Worm (Caenorhabditis elegans) whole organism, young adult: ENCODE measurements around the gene T15H9.4.

Experiments
- F22D6.2 ChIP-seq: sonication (generic microtip); optimal IDR thresholded peaks from 2 replicates; lab custom pipeline; 2016; ENCODE audit warnings: mild to moderate bottlenecking, missing genetic modification characterization, missing compliant biosample characterization
- Y53F4B.3 ChIP-seq: fragments of 200-800 bp; sonication (Bioruptor generic); IDR thresholded peaks from 2 replicates; pipeline ENCODE4 v1.3.6; 2022; ENCODE audit warnings: missing genetic modification reagents, missing genetic modification characterization, missing compliant biosample characterization
- Y53G8AR.9 ChIP-seq: fragments of 200-800 bp; sonication (Bioruptor generic); conservative IDR thresholded peaks from 2 replicates; pipeline ENCODE4 v1.3.6; 2022; ENCODE audit warnings: missing genetic modification reagents, missing genetic modification characterization, missing compliant biosample characterization
- Y56A3A.18 ChIP-seq: fragments of 200-800 bp; sonication (Bioruptor generic); IDR thresholded peaks from 2 replicates; pipeline ENCODE4 v1.3.6; 2022; ENCODE audit warnings: missing genetic modification reagents, missing genetic modification characterization, missing compliant biosample characterization
- ama-1 ChIP-seq, 3 experiments: fragments of 150-350 bp in 1 of 3; sonication (generic microtip) in 2 of 3; optimal IDR thresholded peaks; 2 replicates each; lab custom pipeline; 2014 to 2018; ENCODE audit warnings: missing biosample characterization in 2 of 3, missing genetic modification characterization in 2 of 3, missing genetic modification reagents in 2 of 3
- aptf-2 ChIP-seq: fragments of 200-800 bp; sonication (Bioruptor generic); conservative IDR thresholded peaks from 2 replicates; pipeline ENCODE4 v1.3.6; 2022; ENCODE audit warnings: missing genetic modification reagents, missing genetic modification characterization, missing compliant biosample characterization
- atf-7 ChIP-seq: sonication (generic microtip); optimal IDR thresholded peaks from 2 replicates; lab custom pipeline; 2017; ENCODE audit warnings: mild to moderate bottlenecking, missing genetic modification characterization, missing compliant biosample characterization
- attf-5 ChIP-seq: fragments of 200-800 bp; sonication (Bioruptor generic); optimal IDR thresholded peaks from 2 replicates; lab custom pipeline; 2018; ENCODE audit warnings: mild to moderate bottlenecking, missing genetic modification characterization, missing compliant biosample characterization
- bed-2 ChIP-seq: fragments of 200-800 bp; sonication (Bioruptor generic); IDR thresholded peaks from 2 replicates; pipeline ENCODE4 v1.3.6; 2022; ENCODE audit warnings: missing genetic modification reagents, missing genetic modification characterization, missing compliant biosample characterization
- cebp-1 ChIP-seq, 2 experiments: fragments of 200-800 bp in 1 of 2; sonication (Bioruptor generic) in 1 of 2; sonication (generic microtip) in 1 of 2; IDR thresholded peaks in 1 of 2; optimal IDR thresholded peaks in 1 of 2; 2 replicates each; pipeline versions ENCODE4 v1.3.6 to Lab custom; 2017 to 2022; ENCODE audit warnings: missing compliant biosample characterization in 2 of 2, missing genetic modification characterization in 2 of 2, mild to moderate bottlenecking in 1 of 2, missing genetic modification reagents in 1 of 2, moderate library complexity in 1 of 2
- ceh-100 ChIP-seq: fragments of 200-800 bp; sonication (Bioruptor generic); IDR thresholded peaks from 2 replicates; pipeline ENCODE4 v1.3.6; 2022; ENCODE audit warnings: missing genetic modification reagents, missing genetic modification characterization, missing compliant biosample characterization
- chd-7 ChIP-seq: sonication (generic microtip); optimal IDR thresholded peaks from 2 replicates; lab custom pipeline; 2016; ENCODE audit warnings: mild to moderate bottlenecking, missing genetic modification characterization, moderate library complexity, missing compliant biosample characterization
- dox-1 ChIP-seq: fragments of 200-800 bp; sonication (Bioruptor generic); IDR thresholded peaks from 2 replicates; pipeline ENCODE4 v1.3.6; 2022; ENCODE audit warnings: missing genetic modification reagents, missing genetic modification characterization, missing compliant biosample characterization
- dpff-1 ChIP-seq: sonication (generic microtip); optimal IDR thresholded peaks from 2 replicates; lab custom pipeline; 2017; ENCODE audit warnings: mild to moderate bottlenecking, missing genetic modification characterization, missing compliant biosample characterization
- egl-44 ChIP-seq: fragments of 200-800 bp; sonication (Bioruptor generic); IDR thresholded peaks from 2 replicates; pipeline ENCODE4 v1.3.6; 2022; ENCODE audit warnings: missing genetic modification reagents, missing genetic modification characterization, missing compliant biosample characterization
- ets-4 ChIP-seq: fragments of 200-800 bp; sonication (Bioruptor generic); optimal IDR thresholded peaks from 2 replicates; lab custom pipeline; 2018; ENCODE audit warnings: mild to moderate bottlenecking, missing genetic modification characterization, missing compliant biosample characterization
- hlh-12 ChIP-seq: sonication (generic microtip); optimal IDR thresholded peaks from 2 replicates; lab custom pipeline; 2016; ENCODE audit warnings: missing genetic modification characterization, missing compliant biosample characterization
- hmg-1.2 ChIP-seq: fragments of 200-800 bp; sonication (Bioruptor generic); IDR thresholded peaks from 2 replicates; pipeline ENCODE4 v1.3.6; 2022; ENCODE audit warnings: missing genetic modification reagents, missing genetic modification characterization, missing compliant biosample characterization
- hsf-1 ChIP-seq: fragments of 200-800 bp; sonication (Bioruptor generic); IDR thresholded peaks from 2 replicates; pipeline ENCODE4 v1.3.6; 2022; ENCODE audit warnings: missing genetic modification reagents, missing genetic modification characterization, missing compliant biosample characterization
- let-607 ChIP-seq, 2 experiments: fragments of 200-800 bp in 1 of 2; sonication (Bioruptor generic) in 1 of 2; sonication (generic microtip) in 1 of 2; optimal IDR thresholded peaks; 2 replicates each; lab custom pipeline; 2016 to 2018; ENCODE audit warnings: mild to moderate bottlenecking in 2 of 2, missing compliant biosample characterization in 2 of 2, missing genetic modification characterization in 2 of 2, moderate library complexity in 2 of 2, missing genotype in 1 of 2
- lin-35 ChIP-seq, 3 experiments: fragments of 150-350 bp in 2 of 3; sonication (generic microtip) in 1 of 3; optimal IDR thresholded peaks; 2 replicates each; lab custom pipeline; 2014 to 2018; ENCODE audit warnings: missing biosample characterization in 3 of 3, missing genetic modification characterization in 3 of 3, missing genetic modification reagents in 3 of 3
- lin-40 ChIP-seq: sonication (generic microtip); optimal IDR thresholded peaks from 2 replicates; lab custom pipeline; 2016; ENCODE audit warnings: missing genetic modification characterization, mild to moderate bottlenecking, missing compliant biosample characterization, missing genotype, missing genetic modification reagents
- lin-54 ChIP-seq: fragments of 200-800 bp; sonication (Bioruptor generic); optimal IDR thresholded peaks from 2 replicates; lab custom pipeline; 2018; ENCODE audit warnings: mild to moderate bottlenecking, missing genetic modification characterization, missing compliant biosample characterization
- nhr-80 ChIP-seq: sonication (generic microtip); optimal IDR thresholded peaks from 2 replicates; lab custom pipeline; 2016; ENCODE audit warnings: missing genetic modification characterization, missing compliant biosample characterization
- nhr-90 ChIP-seq: sonication (generic microtip); optimal IDR thresholded peaks from 2 replicates; lab custom pipeline; 2016; ENCODE audit warnings: missing genotype, mild to moderate bottlenecking, missing genetic modification characterization, missing compliant biosample characterization
- pha-4 ChIP-seq: fragments of 150-350 bp; sonication (generic microtip); optimal IDR thresholded peaks from 2 replicates; lab custom pipeline; 2014; ENCODE audit warnings: missing biosample characterization, missing genetic modification reagents, missing genetic modification characterization
- somi-1 ChIP-seq: fragments of 200-800 bp; sonication (Bioruptor generic); optimal IDR thresholded peaks from 2 replicates; lab custom pipeline; 2018; ENCODE audit warnings: mild to moderate bottlenecking, missing genetic modification characterization, missing compliant biosample characterization
- tbp1 ChIP-seq: fragments of 200-800 bp; sonication (Bioruptor generic); optimal IDR thresholded peaks from 2 replicates; lab custom pipeline; 2018; ENCODE audit warnings: mild to moderate bottlenecking, missing genetic modification characterization, missing compliant biosample characterization
- tlf-1 ChIP-seq: fragments of 200-800 bp; sonication (Bioruptor generic); optimal IDR thresholded peaks from 2 replicates; lab custom pipeline; 2018; ENCODE audit warnings: mild to moderate bottlenecking, missing genetic modification characterization, missing compliant biosample characterization
- unc-62 ChIP-seq: fragments of 150-350 bp; optimal IDR thresholded peaks from 2 replicates; lab custom pipeline; 2014; ENCODE audit warnings: missing biosample characterization, missing genetic modification reagents, missing genetic modification characterization
- ztf-22 ChIP-seq: fragments of 200-800 bp; sonication (Bioruptor generic); optimal IDR thresholded peaks from 2 replicates; lab custom pipeline; 2018; ENCODE audit warnings: mild to moderate bottlenecking, missing genetic modification characterization, moderate library complexity, missing compliant biosample characterization
- ztf-26 ChIP-seq: sonication (generic microtip); optimal IDR thresholded peaks from 2 replicates; lab custom pipeline; 2017; ENCODE audit warnings: missing genetic modification characterization, missing compliant biosample characterization

Gene T15H9.4

ce11 chrII:9600022-9600722 is 11.5 kb upstream of the T15H9.4 start:
- no peak for TF ChIP-seq Y56A3A.18
- TF ChIP-seq attf-5 (GFP tag; lab: Kevin White, UChicago), result no peak
- no peak for TF ChIP-seq ceh-100 (GFP tag; lab: Robert Waterston, UW)
- peak; percentile 34 for TF ChIP-seq nhr-80 (tag; lab: Kevin White, UChicago)
- TF ChIP-seq, all 124 proteins: peak for 1

ce11 chrII:9601069-9601468 is 10.6 kb upstream of the T15H9.4 start:
- TF ChIP-seq hmg-1.2 (GFP tag; lab: Robert Waterston, UW) (0 out of 2 replicates have a peak, but pooled peaks have one; percentile 15), nhr-90 (tag; lab: Kevin White, UChicago) (no peak), Y53F4B.3 (GFP tag; lab: Robert Waterston, UW) (no peak), tbp1 (GFP tag; lab: Kevin White, UChicago) (peak; percentile 29), ets-4 (GFP tag; lab: Kevin White, UChicago) (peak; percentile 17), cebp-1 (GFP tag; IDR thresholded peaks at IDR 0.05; lab: Robert Waterston, UW) (no peak), cebp-1 (tag; optimal IDR thresholded peaks at IDR 0.05; lab: Kevin White, UChicago) (peak; percentile 33), Y53G8AR.9 (GFP tag; lab: Robert Waterston, UW) (0 out of 2 replicates have a peak, but pooled peaks have one; percentile 23), lin-54 (peak; percentile 9), egl-44 (GFP tag; lab: Robert Waterston, UW) (0 out of 2 replicates have a peak, but pooled peaks have one; percentile 42), somi-1 (GFP tag; lab: Kevin White, UChicago) (peak; percentile 64), lin-40 (tag; lab: Kevin White, UChicago) (peak; percentile 58), hsf-1 (GFP tag; lab: Robert Waterston, UW) (no peak), tlf-1 (GFP tag; lab: Kevin White, UChicago) (no peak), let-607 (tag; optimal IDR thresholded peaks at IDR 0.05; lab: Kevin White, UChicago) (peak; percentile 74 to 83), chd-7 (tag; lab: Kevin White, UChicago) (peak; percentile 49), bed-2 (GFP tag; lab: Robert Waterston, UW) (no peak), aptf-2 (no peak), dpff-1 (tag; lab: Kevin White, UChicago) (no peak), nhr-80 (tag; lab: Kevin White, UChicago) (peak; percentile 83), ama-1 (optimal IDR thresholded peaks at IDR 0.05; lab: Kevin White, UChicago) (peak; percentile 84), ama-1 (GFP tag; optimal IDR thresholded peaks at IDR 0.05; lab: Kevin White, UChicago) (no peak), F22D6.2 (tag; lab: Kevin White, UChicago) (peak; percentile 59), atf-7 (tag; lab: Kevin White, UChicago) (peak; percentile 43), dox-1 (GFP tag; lab: Robert Waterston, UW) (0 out of 2 replicates have a peak, but pooled peaks have one; percentile 21), ztf-26 (peak; percentile 50), lin-35 (GFP tag; optimal IDR thresholded peaks at IDR 0.05; lab: Kevin White, UChicago) (peak in 1 of 3 experiments; percentile 11), ztf-22 (GFP tag; lab: Kevin White, UChicago) (peak; percentile 26)

ce11 chrII:9601679-9602078 is 10.0 kb upstream of the T15H9.4 start:
- TF ChIP-seq tbp1 (GFP tag; lab: Kevin White, UChicago) (peak; percentile 14), cebp-1 (GFP tag; IDR thresholded peaks at IDR 0.05; lab: Robert Waterston, UW) (0 out of 2 replicates have a peak, but pooled peaks have one; percentile 14), cebp-1 (tag; optimal IDR thresholded peaks at IDR 0.05; lab: Kevin White, UChicago) (peak; percentile 47), pha-4 (tag; lab: Kevin White, UChicago) (peak; percentile 29), lin-35 (GFP tag; optimal IDR thresholded peaks at IDR 0.05; lab: Kevin White, UChicago) (peak in 1 of 3 experiments; percentile 27), attf-5 (GFP tag; lab: Kevin White, UChicago) (peak; percentile 22), unc-62 (GFP tag; lab: Kevin White, UChicago) (peak; percentile 39), hmg-1.2 (GFP tag; lab: Robert Waterston, UW) (no peak), hlh-12 (tag; lab: Kevin White, UChicago) (no peak)
